Worm (Caenorhabditis elegans) whole organism, L3 larva: ENCODE data around the gene lsm-8.

ENCODE experiments used
- ama-1 ChIP-seq: fragments of 150-350 bp; optimal IDR thresholded peaks from 2 replicates; lab custom pipeline; 2018
- fos-1 ChIP-seq: fragments of 150-350 bp; optimal IDR thresholded peaks from 2 replicates; lab custom pipeline; 2014; ENCODE audit warnings: missing biosample characterization, missing genetic modification characterization
- lin-39 ChIP-seq: fragments of 150-350 bp; optimal IDR thresholded peaks from 2 replicates; lab custom pipeline; 2018; ENCODE audit warnings: missing biosample characterization, missing genetic modification reagents, missing genetic modification characterization
- nhr-11 ChIP-seq: fragments of 150-350 bp; optimal IDR thresholded peaks from 2 replicates; lab custom pipeline; 2014; ENCODE audit warnings: missing biosample characterization, missing genetic modification characterization
- skn-1 ChIP-seq: fragments of 150-350 bp; optimal IDR thresholded peaks from 2 replicates; lab custom pipeline; 2014; ENCODE audit warnings: missing biosample characterization, missing genetic modification characterization
- unc-39 ChIP-seq: sonication (generic microtip); optimal IDR thresholded peaks from 4 replicates; lab custom pipeline; 2017; ENCODE audit warnings: missing biosample characterization, missing genetic modification characterization

DNA sequence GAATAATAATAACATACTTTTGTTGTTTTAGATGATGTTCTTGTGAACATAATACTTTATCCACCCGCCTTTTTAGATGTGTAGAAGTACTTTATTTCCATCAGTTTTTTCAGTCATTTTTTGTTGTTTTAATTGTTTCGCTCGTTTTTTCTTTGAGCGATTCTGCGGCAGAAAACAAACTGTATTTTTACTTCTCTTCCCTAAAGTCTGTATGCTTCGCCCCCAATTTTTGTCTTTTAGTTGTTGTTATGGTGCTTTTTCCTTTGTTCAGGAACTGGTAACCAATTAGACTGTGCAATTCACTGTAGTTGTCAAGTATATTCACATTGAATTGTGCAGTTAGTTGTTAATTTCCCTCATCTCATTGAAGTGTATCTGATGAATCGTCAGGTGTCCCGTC is 554 bp upstream of the lsm-8 start:
- TF ChIP-seq fos-1 (tag; lab: Kevin White, UChicago) (no peak), unc-39 (tag; lab: Kevin White, UChicago) (no peak), lin-39 (tag; lab: Kevin White, UChicago) (no peak), ama-1 (lab: Kevin White, UChicago) (no peak), nhr-11 (tag; lab: Kevin White, UChicago) (no peak), skn-1 (tag; lab: Kevin White, UChicago) (no peak)
